Worm (Caenorhabditis elegans): ENCODE data around the gene srsx-38.
"Not testable (repeated sequence)": the region's sequence is repeated elsewhere in the genome, so short reads cannot be mapped to it uniquely, and the experiment has no call there.

The srsx-38 gene

ce11 chrV:15817746-15818145 is 10.4 kb upstream of the srsx-38 start, which contains the start of gene abf-3:
Gene abf-3, minus strand, starts transcription at chrV:15817846.
- no peak for TF ChIP-seq cog-1 (tag; optimal IDR thresholded peaks at IDR 0.05)
- TF ChIP-seq med-1 (GFP tag; optimal IDR thresholded peaks at IDR 0.05; ENCODE audit: insufficient read depth): no peak
- no peak for TF ChIP-seq klf-2 (GFP tag; conservative IDR thresholded peaks at IDR 0.05)
- TF ChIP-seq flt-1 (GFP tag; IDR thresholded peaks at IDR 0.05): no peak
- TF ChIP-seq ztf-23 (GFP tag; IDR thresholded peaks at IDR 0.05): no peak
- TF ChIP-seq ref-1 (GFP tag; conservative IDR thresholded peaks at IDR 0.05): no peak
- no peak for TF ChIP-seq tab-1 (GFP tag; IDR thresholded peaks at IDR 0.05)
- TF ChIP-seq ztf-29 (GFP tag; IDR thresholded peaks at IDR 0.05): no peak
- TF ChIP-seq T22C8.4 (GFP tag; IDR thresholded peaks at IDR 0.05): no peak

- TF ChIP-seq tab-1 (GFP tag; IDR thresholded peaks at IDR 0.05): no peak
Observed at ce11 chrV:15815962-15816432, 8.7 kb upstream of the srsx-38 start, which contains the start of the genes fbxa-69 and F54B8.4. Gene fbxa-69, minus strand, starts transcription at chrV:15815971. Gene F54B8.4, plus strand, starts transcription at chrV:15816382.

DNA sequence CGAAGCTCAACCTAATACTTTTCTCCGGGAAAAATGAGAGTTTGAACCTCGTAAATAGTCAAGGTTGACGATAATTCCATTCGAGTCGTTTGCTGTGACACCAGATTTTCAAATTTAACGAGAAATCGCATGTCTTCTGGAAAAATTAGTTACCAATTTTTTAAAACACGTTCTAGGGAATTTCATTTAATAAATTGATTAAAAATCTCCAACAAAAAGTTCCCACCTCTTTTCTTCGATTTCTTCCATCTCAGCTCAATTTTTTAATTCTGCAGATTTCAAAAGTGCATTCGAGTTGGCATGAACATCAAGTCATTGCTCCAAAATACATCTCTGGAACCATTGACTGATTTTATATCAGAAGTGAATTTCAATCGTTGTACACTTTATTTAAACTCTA is 4.7 kb upstream of the srsx-38 start, which contains the start of gene nhr-282:
Gene nhr-282, plus strand, starts transcription at position 301 of the 400 bp plus-strand sequence.
- TF ChIP-seq ztf-23 (GFP tag; IDR thresholded peaks at IDR 0.05); klf-2 (GFP tag; conservative IDR thresholded peaks at IDR 0.05); ztf-29 (GFP tag; IDR thresholded peaks at IDR 0.05): not testable (repeated sequence)

DNA sequence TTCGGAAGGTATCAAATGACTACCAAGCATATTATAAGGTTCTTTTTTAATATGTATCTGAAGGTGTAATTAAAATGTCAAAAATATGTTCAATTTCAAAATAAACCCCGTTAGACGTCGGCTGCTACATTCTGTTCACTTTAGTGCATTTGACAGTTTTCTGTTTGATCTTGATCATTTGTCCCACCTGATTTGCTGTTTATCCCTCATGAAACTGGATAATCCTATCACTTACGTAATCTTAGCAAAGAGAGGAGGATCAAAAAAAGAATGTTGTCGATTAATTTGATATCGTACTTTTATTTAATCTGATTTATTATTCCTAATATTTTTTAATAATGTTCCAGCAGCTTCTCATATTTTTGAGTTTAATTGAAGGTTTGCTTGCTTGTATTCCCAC is 3.1 kb upstream of the srsx-38 start, which contains the start of gene F54B8.1:
Gene F54B8.1, plus strand, starts transcription at position 301 of the 400 bp plus-strand sequence.
- TF ChIP-seq klf-2 (GFP tag; conservative IDR thresholded peaks at IDR 0.05) (no peak), ref-1 (GFP tag; conservative IDR thresholded peaks at IDR 0.05) (no peak), tab-1 (GFP tag; IDR thresholded peaks at IDR 0.05) (no peak), flt-1 (GFP tag; IDR thresholded peaks at IDR 0.05) (no peak), ztf-23 (GFP tag; IDR thresholded peaks at IDR 0.05) (no peak), med-1 (GFP tag; optimal IDR thresholded peaks at IDR 0.05; ENCODE audit: insufficient read depth) (no peak), cog-1 (tag; optimal IDR thresholded peaks at IDR 0.05) (no peak), ztf-29 (GFP tag; IDR thresholded peaks at IDR 0.05) (no peak), T22C8.4 (GFP tag; IDR thresholded peaks at IDR 0.05) (no peak)

ce11 chrV:15809543-15809942 is 2.2 kb upstream of the srsx-38 start, which contains the start of gene srsx-36:
Gene srsx-36, minus strand, starts transcription at chrV:15809643.
- TF ChIP-seq ztf-23 (GFP tag; IDR thresholded peaks at IDR 0.05): no peak
- TF ChIP-seq tab-1 (GFP tag; IDR thresholded peaks at IDR 0.05): no peak
- TF ChIP-seq klf-2 (GFP tag; conservative IDR thresholded peaks at IDR 0.05): no peak
- TF ChIP-seq flt-1 (GFP tag; IDR thresholded peaks at IDR 0.05): no peak
- TF ChIP-seq T22C8.4 (GFP tag; IDR thresholded peaks at IDR 0.05): no peak
- no peak for TF ChIP-seq cog-1 (tag; optimal IDR thresholded peaks at IDR 0.05)

- not testable (repeated sequence) for TF ChIP-seq flt-1 (GFP tag; IDR thresholded peaks at IDR 0.05); cog-1 (tag; optimal IDR thresholded peaks at IDR 0.05); med-1 (GFP tag; optimal IDR thresholded peaks at IDR 0.05; ENCODE audit: insufficient read depth)
Observed at ce11 chrV:15803748-15804147, 3.6 kb downstream of the srsx-38 start, which contains the start of gene T26E4.18. Gene T26E4.18, minus strand, starts transcription at chrV:15803848.

DNA sequence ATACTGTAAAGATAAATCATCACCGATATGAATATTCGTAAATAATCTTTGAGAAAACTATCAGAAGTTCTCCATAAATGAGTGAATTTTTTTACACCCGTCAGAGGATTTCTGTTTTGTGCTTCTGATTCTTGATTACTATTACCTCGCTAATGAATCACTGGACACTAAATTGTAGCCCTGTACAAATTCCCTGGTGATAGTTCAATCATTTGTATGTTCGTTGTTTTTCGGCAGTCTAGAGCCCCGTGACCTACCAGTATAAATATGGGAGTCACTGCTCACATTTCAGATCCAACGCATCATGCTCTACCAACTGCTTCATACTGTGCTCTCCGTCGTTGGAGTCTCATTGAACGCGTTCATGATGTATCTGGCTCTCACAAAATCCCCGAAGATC is 4.2 kb downstream of the srsx-38 start, which contains the start of gene srd-27:
Gene srd-27, plus strand, starts transcription at position 301 of the 400 bp plus-strand sequence.
- TF ChIP-seq T22C8.4, ztf-29, flt-1 (GFP tag; IDR thresholded peaks at IDR 0.05): not testable (repeated sequence)

- TF ChIP-seq T22C8.4 (GFP tag; IDR thresholded peaks at IDR 0.05); ref-1 (GFP tag; conservative IDR thresholded peaks at IDR 0.05); klf-2 (GFP tag; conservative IDR thresholded peaks at IDR 0.05): not testable (repeated sequence)
Observed at ce11 chrV:15802623-15803022, 4.7 kb downstream of the srsx-38 start, which contains the start of gene T26E4.9. Gene T26E4.9, minus strand, starts transcription at chrV:15802723.

DNA sequence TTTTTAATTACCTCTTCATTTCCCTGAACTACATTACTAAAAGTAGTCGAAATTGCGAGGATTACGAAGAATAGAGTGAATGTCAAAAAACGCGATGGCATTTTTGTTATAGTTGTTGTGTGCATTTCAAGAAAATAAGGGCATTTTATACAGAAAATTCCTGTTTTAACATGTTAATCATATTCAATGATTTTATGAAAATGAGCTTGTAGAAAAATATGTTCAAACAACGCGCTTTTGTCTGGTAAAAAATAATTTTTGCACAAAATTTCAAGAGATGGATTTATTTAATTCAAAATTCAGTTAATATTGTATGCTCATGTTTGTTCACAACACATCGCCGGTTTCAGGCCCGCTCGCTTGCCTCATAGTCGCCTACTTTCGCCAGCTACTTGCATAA is 9.2 kb downstream of the srsx-38 start, which contains the start of gene T26E4.10:
Gene T26E4.10, minus strand, starts transcription at position 101 of the 400 bp plus-strand sequence.
- TF ChIP-seq ref-1 (GFP tag; conservative IDR thresholded peaks at IDR 0.05) (no peak), ztf-23 (GFP tag; IDR thresholded peaks at IDR 0.05) (no peak), med-1 (GFP tag; optimal IDR thresholded peaks at IDR 0.05; ENCODE audit: insufficient read depth) (no peak), ztf-29 (GFP tag; IDR thresholded peaks at IDR 0.05) (no peak), flt-1 (GFP tag; IDR thresholded peaks at IDR 0.05) (no peak), tab-1 (GFP tag; IDR thresholded peaks at IDR 0.05) (no peak), klf-2 (GFP tag; conservative IDR thresholded peaks at IDR 0.05) (no peak), cog-1 (tag; optimal IDR thresholded peaks at IDR 0.05) (no peak), T22C8.4 (GFP tag; IDR thresholded peaks at IDR 0.05) (no peak)

DNA sequence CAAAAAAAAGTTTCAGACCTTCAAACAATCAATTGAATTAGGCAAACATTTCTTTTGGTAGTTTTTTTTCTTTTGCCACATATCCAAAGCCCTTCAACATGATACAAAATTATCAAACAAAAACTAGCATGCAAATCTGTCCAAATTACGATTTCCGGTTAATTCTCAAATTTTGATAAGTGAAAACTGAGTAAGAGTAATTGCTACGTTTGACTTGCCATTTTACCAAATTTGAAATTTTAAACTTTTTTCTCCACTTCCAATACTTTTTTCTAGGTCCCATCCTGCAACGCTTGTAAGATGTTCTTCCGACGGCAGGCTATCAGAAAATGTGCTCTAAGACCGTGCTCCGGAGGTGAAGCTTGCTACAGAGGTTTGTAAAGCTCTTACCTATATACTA is 11.2 kb downstream of the srsx-38 start, which contains the start of gene nhr-223:
Gene nhr-223, plus strand, starts transcription at position 301 of the 400 bp plus-strand sequence.
- TF ChIP-seq ref-1 (GFP tag; conservative IDR thresholded peaks at IDR 0.05) (no peak), ztf-29 (GFP tag; IDR thresholded peaks at IDR 0.05) (no peak), T22C8.4 (GFP tag; IDR thresholded peaks at IDR 0.05) (no peak), flt-1 (GFP tag; IDR thresholded peaks at IDR 0.05) (no peak), tab-1 (GFP tag; IDR thresholded peaks at IDR 0.05) (no peak), klf-2 (GFP tag; conservative IDR thresholded peaks at IDR 0.05) (no peak), ztf-23 (GFP tag; IDR thresholded peaks at IDR 0.05) (no peak), cog-1 (tag; optimal IDR thresholded peaks at IDR 0.05) (no peak), med-1 (GFP tag; optimal IDR thresholded peaks at IDR 0.05; ENCODE audit: insufficient read depth) (no peak)
